Fruit fly (Drosophila melanogaster): ENCODE measurements around the gene CG9368.
A peak's percentile ranks its signal among the peaks of the same experiment; 100 is the strongest.

The CG9368 gene

dm6 chr3L:19552136-19552773 is 49.2 kb upstream of the CG9368 start, which contains the start of the genes Ltn1 and CG9300 (continued):
- TF ChIP-seq CG13424 (tag; optimal IDR thresholded peaks at IDR 0.05) (no peak), B-H2 (GFP tag; optimal IDR thresholded peaks at IDR 0.05) (no peak), yki (optimal IDR thresholded peaks at IDR 0.05) (no peak), Lim3 (GFP tag; IDR thresholded peaks at IDR 0.05) (no peak), CG42726 (GFP tag; IDR thresholded peaks at IDR 0.05; ENCODE audit: partially characterized antibody) (peak; percentile 51; the same call in 1 of the 2 replicates), ash1 (GFP tag; optimal IDR thresholded peaks at IDR 0.05) (no peak), CG11398 (GFP tag; optimal IDR thresholded peaks at IDR 0.05) (peak; percentile 29), slp2 (GFP tag; optimal IDR thresholded peaks at IDR 0.05) (no peak), Hr3 (GFP tag; optimal IDR thresholded peaks at IDR 0.05) (no peak), CG7745 (tag; optimal IDR thresholded peaks at IDR 0.05) (no peak), peb (GFP tag; IDR thresholded peaks at IDR 0.05) (no peak), gce (GFP tag; IDR thresholded peaks at IDR 0.05) (no peak), CoRest (tag; optimal IDR thresholded peaks at IDR 0.05) (no peak), cato (GFP tag; optimal IDR thresholded peaks at IDR 0.05; ENCODE audit: borderline replicate concordance) (no peak), CG11695 (GFP tag; IDR thresholded peaks at IDR 0.05) (0 out of 3 replicates have a peak, but pooled peaks have one; percentile 14), CG12155 (GFP tag; optimal IDR thresholded peaks at IDR 0.05) (peak; percentile 6), E2f2 (GFP tag; IDR thresholded peaks at IDR 0.05) (peak; percentile 67), Eip74EF (GFP tag; optimal IDR thresholded peaks at IDR 0.05) (no peak), CG2116 (GFP tag; optimal IDR thresholded peaks at IDR 0.05) (peak; percentile 14), ems (GFP tag; optimal IDR thresholded peaks at IDR 0.05) (no peak), Kr (GFP tag; optimal IDR thresholded peaks at IDR 0.05) (no peak), gt (GFP tag; IDR thresholded peaks at IDR 0.05) (no peak), CG2875 (GFP tag; optimal IDR thresholded peaks at IDR 0.05) (no peak), CG7963 (GFP tag; IDR thresholded peaks at IDR 0.05; ENCODE audit: partially characterized antibody) (no peak), GATAe (GFP tag; conservative IDR thresholded peaks at IDR 0.05) (no peak), CG18764 (GFP tag; optimal IDR thresholded peaks at IDR 0.05) (no peak), CG11696 (GFP tag; IDR thresholded peaks at IDR 0.05) (no peak), shn (GFP tag; optimal IDR thresholded peaks at IDR 0.05) (peak; percentile 30), CG6791 (GFP tag; IDR thresholded peaks at IDR 0.05; ENCODE audit: partially characterized antibody) (0 out of 3 replicates have a peak, but pooled peaks have one; percentile 20), nau (GFP tag; optimal IDR thresholded peaks at IDR 0.05) (no peak), nerfin-1 (tag; optimal IDR thresholded peaks at IDR 0.05) (no peak), nom (GFP tag; optimal IDR thresholded peaks at IDR 0.05) (no peak), ham (GFP tag; IDR thresholded peaks at IDR 0.05) (no peak), sima (GFP tag; optimal IDR thresholded peaks at IDR 0.05) (no peak), CG16815 (GFP tag; optimal IDR thresholded peaks at IDR 0.05) (no peak), CG3065 (GFP tag; optimal IDR thresholded peaks at IDR 0.05) (no peak), BEAF-32 (GFP tag; optimal IDR thresholded peaks at IDR 0.05) (peak; percentile 69), D19A (tag; optimal IDR thresholded peaks at IDR 0.05) (no peak), eve (GFP tag; optimal IDR thresholded peaks at IDR 0.05) (no peak), Ets97D (GFP tag; optimal IDR thresholded peaks at IDR 0.05) (peak; percentile 77), Atf-2 (GFP tag; optimal IDR thresholded peaks at IDR 0.05) (no peak), odd (GFP tag; optimal IDR thresholded peaks at IDR 0.05) (no peak), CG4820 (GFP tag; optimal IDR thresholded peaks at IDR 0.05) (no peak), chinmo (GFP tag; IDR thresholded peaks at IDR 0.05; ENCODE audit: partially characterized antibody) (no peak), CG3281 (GFP tag; optimal IDR thresholded peaks at IDR 0.05) (no peak), CG1233 (GFP tag; optimal IDR thresholded peaks at IDR 0.05) (no peak), Gug (GFP tag; IDR thresholded peaks at IDR 0.05) (no peak), CTCF (GFP tag; optimal IDR thresholded peaks at IDR 0.05) (no peak), CG8765 (GFP tag; IDR thresholded peaks at IDR 0.05) (no peak), gem (tag; optimal IDR thresholded peaks at IDR 0.05) (no peak), h (optimal IDR thresholded peaks at IDR 0.05) (no peak)
